Fruit fly (Drosophila melanogaster) whole organism, wandering third instar larva: Measurements from ENCODE around the gene Ror.

Experiments used
- Dfd ChIP-seq: fragments of >200 bp; optimal IDR thresholded peaks from 2 replicates; lab custom pipeline; 2017; ENCODE audit warnings: missing biosample characterization, missing genetic modification characterization
- Vsx2 ChIP-seq: fragments of 200-300, 225-300 bp; sonication (Bioruptor generic); optimal IDR thresholded peaks from 2 replicates; lab custom pipeline; 2018; ENCODE audit warnings: missing biosample characterization, missing genetic modification characterization; ENCODE audit not compliant: partially characterized antibody
- lola ChIP-seq: fragments of >200 bp; optimal IDR thresholded peaks from 2 replicates; lab custom pipeline; 2017; ENCODE audit warnings: missing biosample characterization, missing genetic modification characterization

- TF ChIP-seq lola (GFP tag; lab: Kevin White, UChicago) (no peak), Dfd (GFP tag; lab: Kevin White, UChicago) (no peak), Vsx2 (GFP tag; lab: Kevin White, UChicago) (no peak)
These were observed 30.3 kb upstream of the Ror start for dm6 chr2L:10221387-10221705.
